Fruit fly (Drosophila melanogaster): ENCODE results near the gene Tsp74F.

- no peak for TF ChIP-seq Hr78 (GFP tag; optimal IDR thresholded peaks at IDR 0.05)
- no peak for TF ChIP-seq CG9705 (GFP tag; optimal IDR thresholded peaks at IDR 0.05)
- no peak for TF ChIP-seq CrebA (GFP tag; optimal IDR thresholded peaks at IDR 0.05; ENCODE audit: borderline replicate concordance)
- no peak for TF ChIP-seq Jra (GFP tag; optimal IDR thresholded peaks at IDR 0.05)
- no peak for TF ChIP-seq sv (GFP tag; optimal IDR thresholded peaks at IDR 0.05)
- TF ChIP-seq foxo (GFP tag; optimal IDR thresholded peaks at IDR 0.05): peak in 1 of 2 experiments; percentile 0
- no peak for TF ChIP-seq Dfd (GFP tag; optimal IDR thresholded peaks at IDR 0.05)
- TF ChIP-seq CG32264 (GFP tag; optimal IDR thresholded peaks at IDR 0.05): no peak
- TF ChIP-seq usp (GFP tag; optimal IDR thresholded peaks at IDR 0.05): no peak
- TF ChIP-seq OdsH (GFP tag; optimal IDR thresholded peaks at IDR 0.05): no peak
- no peak for TF ChIP-seq brk (GFP tag; optimal IDR thresholded peaks at IDR 0.05)
- TF ChIP-seq ey (GFP tag; optimal IDR thresholded peaks at IDR 0.05): no peak
These were observed 8.9 kb upstream of the Tsp74F start for dm6 chr3L:17904593-17904992.

Data from whole organism, wandering third instar larva.